Worm (Caenorhabditis elegans): ENCODE data around the gene R02F2.1.

DNA sequence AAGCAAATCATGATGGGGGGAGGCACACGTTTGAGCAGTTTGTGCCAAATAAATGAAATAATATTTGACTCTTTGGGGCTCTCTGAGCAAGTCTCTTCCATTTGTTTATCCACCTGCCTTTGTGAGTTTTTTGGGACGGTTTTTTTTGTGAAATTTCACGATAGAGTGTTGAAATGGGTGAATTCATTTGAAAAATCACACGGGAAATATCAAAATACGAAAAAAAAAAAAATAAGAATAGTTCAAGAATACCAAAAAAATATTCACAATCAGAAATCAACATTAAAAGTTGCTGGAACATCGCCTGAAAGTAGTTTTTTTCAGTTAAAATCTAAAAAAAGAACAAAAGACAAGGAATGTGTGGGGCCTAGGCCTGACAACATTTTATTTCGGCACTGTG, 10.8 kb downstream of the R02F2.1 start, which contains the start of gene pqn-25:
- TF ChIP-seq ama-1 (optimal IDR thresholded peaks at IDR 0.05) (no peak), scrt-1 (GFP tag; IDR thresholded peaks at IDR 0.05) (no peak), sea-1 (GFP tag; conservative IDR thresholded peaks at IDR 0.05) (no peak), hmg-4 (GFP tag; optimal IDR thresholded peaks at IDR 0.05) (no peak), hnd-1 (tag; optimal IDR thresholded peaks at IDR 0.05) (no peak), B0310.2 (tag; optimal IDR thresholded peaks at IDR 0.05) (no peak), flt-1 (GFP tag; IDR thresholded peaks at IDR 0.05) (no peak)

Measured in whole organism, early embryonic.